Worm (Caenorhabditis elegans) whole organism, L2 larva: Measurements from ENCODE around the gene nex-2.

Source experiments
- F13H6.1 ChIP-seq: sonication (generic microtip); optimal IDR thresholded peaks from 2 replicates; lab custom pipeline; 2016; ENCODE audit warnings: missing genetic modification characterization, missing compliant biosample characterization
- R02D3.7 ChIP-seq: fragments of 150-350 bp; optimal IDR thresholded peaks from 2 replicates; lab custom pipeline; 2014; ENCODE audit warnings: missing biosample characterization, missing genetic modification characterization
- aly-2 ChIP-seq: fragments of 150-350 bp; optimal IDR thresholded peaks from 2 replicates; lab custom pipeline; 2014; ENCODE audit warnings: missing biosample characterization, missing genetic modification characterization
- mdl-1 ChIP-seq, 2 experiments: fragments of 150-350 bp in 1 of 2; sonication (generic microtip) in 1 of 2; optimal IDR thresholded peaks; 2 replicates each; lab custom pipeline; 2017; ENCODE audit warnings: missing biosample characterization in 2 of 2, missing genetic modification characterization in 2 of 2
- nhr-11 ChIP-seq: fragments of 150-350 bp; optimal IDR thresholded peaks from 2 replicates; lab custom pipeline; 2014; ENCODE audit warnings: missing biosample characterization, missing genetic modification characterization
- nhr-6 ChIP-seq: fragments of 150-350 bp; optimal IDR thresholded peaks from 2 replicates; lab custom pipeline; 2014; ENCODE audit warnings: missing biosample characterization, missing genetic modification characterization
- nhr-77 ChIP-seq: fragments of 150-350 bp; optimal IDR thresholded peaks from 2 replicates; lab custom pipeline; 2014; ENCODE audit warnings: missing biosample characterization, missing genetic modification characterization
- skn-1 ChIP-seq: sonication (generic microtip); optimal IDR thresholded peaks from 2 replicates; lab custom pipeline; 2017; ENCODE audit warnings: missing biosample characterization, missing genetic modification characterization
- unc-39 ChIP-seq: fragments of 150-350 bp; optimal IDR thresholded peaks from 2 replicates; lab custom pipeline; 2014; ENCODE audit warnings: missing biosample characterization, missing genetic modification characterization
- unc-55 ChIP-seq: fragments of 150-350 bp; sonication (generic microtip); optimal IDR thresholded peaks from 3 replicates; lab custom pipeline; 2014; ENCODE audit warnings: missing biosample characterization, missing genetic modification reagents, missing genetic modification characterization
- ztf-11 ChIP-seq: sonication (generic microtip); optimal IDR thresholded peaks from 2 replicates; lab custom pipeline; 2017; ENCODE audit warnings: missing biosample characterization, missing genetic modification characterization

DNA sequence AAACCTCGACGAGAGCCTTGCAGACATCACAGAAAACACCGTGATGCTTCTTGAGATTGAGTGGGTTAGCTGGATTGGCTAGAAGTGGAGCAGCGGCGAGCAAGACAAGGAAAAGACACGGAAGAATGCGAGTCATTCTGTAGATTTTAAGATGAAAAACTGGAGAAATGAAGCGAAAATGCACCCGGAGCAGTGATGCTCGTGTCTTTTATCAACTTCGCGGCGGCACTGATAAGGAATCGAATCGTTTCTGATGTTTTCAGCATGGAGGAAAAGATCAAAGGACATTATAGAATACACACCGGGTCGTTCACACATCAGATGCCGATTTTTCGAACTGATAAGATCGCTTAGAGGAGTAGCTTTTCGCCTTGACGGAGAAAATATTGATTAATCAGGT, 25.2 kb upstream of the nex-2 start, which contains the start of gene spp-1:
- no peak for TF ChIP-seq aly-2 (tag; lab: Kevin White, UChicago)
- TF ChIP-seq nhr-77, result no peak
- no peak for TF ChIP-seq ztf-11 (tag; lab: Kevin White, UChicago)
- TF ChIP-seq mdl-1 (tag; optimal IDR thresholded peaks at IDR 0.05; lab: Kevin White, UChicago), result no peak
- TF ChIP-seq F13H6.1 (tag; lab: Kevin White, UChicago), result no peak
- TF ChIP-seq R02D3.7 (tag; lab: Kevin White, UChicago), result no peak
- TF ChIP-seq skn-1 (tag; lab: Kevin White, UChicago), result no peak
- TF ChIP-seq unc-55, result no peak
- TF ChIP-seq unc-39 (tag; lab: Kevin White, UChicago), result no peak
- TF ChIP-seq nhr-11 (tag; lab: Kevin White, UChicago), result no peak
- TF ChIP-seq nhr-6, result no peak
